Worm (Caenorhabditis elegans): ENCODE measurements around the gene T16G12.6.

Gene T16G12.6

DNA sequence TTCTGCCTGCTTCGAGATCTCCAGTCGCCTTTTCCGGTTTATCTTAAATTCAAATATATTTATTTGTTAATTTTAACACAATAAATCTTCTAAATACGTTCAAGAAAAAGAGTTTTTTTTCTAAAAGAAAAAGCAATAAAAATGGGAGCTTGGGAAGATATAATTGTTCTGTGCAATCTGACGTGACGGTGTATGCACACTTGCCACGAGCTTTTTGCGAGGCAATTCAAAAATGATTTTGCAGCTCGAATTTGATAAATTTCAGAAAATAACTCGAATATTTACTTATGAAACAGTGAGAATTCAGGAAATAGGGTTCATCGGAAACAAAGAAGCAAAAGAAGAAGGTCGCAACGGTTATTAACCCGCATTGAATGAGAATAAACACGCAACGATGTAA lies 23.7 kb downstream of the T16G12.6 start:
- TF ChIP-seq mls-2 (tag; optimal IDR thresholded peaks at IDR 0.05) (no peak), mep-1 (tag; optimal IDR thresholded peaks at IDR 0.05) (no peak), lin-32 (GFP tag; optimal IDR thresholded peaks at IDR 0.05) (peak; percentile 2)

DNA sequence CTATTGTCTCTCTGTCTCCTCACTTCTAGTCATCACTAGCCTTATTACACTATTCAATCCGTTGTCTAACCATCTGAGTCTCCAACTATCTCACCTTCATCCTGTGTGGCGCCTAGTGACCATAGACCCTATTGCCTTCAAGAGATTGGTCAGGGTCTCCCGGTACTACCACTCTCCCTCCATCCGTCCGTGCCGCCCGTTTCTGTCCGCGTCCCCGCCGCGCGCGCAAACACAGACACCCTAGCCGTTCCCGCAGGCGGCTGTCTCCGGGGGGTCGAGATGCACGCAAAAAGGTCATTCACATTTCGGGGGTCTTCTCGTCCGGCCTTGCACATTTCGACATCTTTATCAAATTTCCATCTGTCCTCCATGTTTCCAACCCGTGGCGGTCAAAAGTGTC lies 25.2 kb downstream of the T16G12.6 start:
- TF ChIP-seq mls-2 (tag; optimal IDR thresholded peaks at IDR 0.05): peak; percentile 58
- TF ChIP-seq ces-1 (GFP tag; optimal IDR thresholded peaks at IDR 0.05): no peak
- no peak for TF ChIP-seq unc-39 (tag; optimal IDR thresholded peaks at IDR 0.05)
- no peak for TF ChIP-seq nhr-12 (tag; optimal IDR thresholded peaks at IDR 0.05)
- no peak for TF ChIP-seq hlh-1 (tag; optimal IDR thresholded peaks at IDR 0.05)
- peak; percentile 28 for TF ChIP-seq drap-1 (GFP tag; optimal IDR thresholded peaks at IDR 0.05)
- TF ChIP-seq sem-2 (GFP tag; optimal IDR thresholded peaks at IDR 0.05): no peak
- TF ChIP-seq flh-1 (GFP tag; optimal IDR thresholded peaks at IDR 0.05): no peak
- TF ChIP-seq lin-13 (tag; optimal IDR thresholded peaks at IDR 0.05): no peak
- TF ChIP-seq mep-1 (tag; optimal IDR thresholded peaks at IDR 0.05): no peak
- no peak for TF ChIP-seq snpc-4 (tag; optimal IDR thresholded peaks at IDR 0.05)
- no peak for TF ChIP-seq elt-1 (tag; optimal IDR thresholded peaks at IDR 0.05; ENCODE audit: borderline replicate concordance, insufficient read depth)
- no peak for TF ChIP-seq zip-8 (tag; optimal IDR thresholded peaks at IDR 0.05)
- no peak for TF ChIP-seq mab-5 (tag; optimal IDR thresholded peaks at IDR 0.05)
- TF ChIP-seq bed-3 (GFP tag; optimal IDR thresholded peaks at IDR 0.05): peak; percentile 9
- no peak for TF ChIP-seq ceh-83 (GFP tag; optimal IDR thresholded peaks at IDR 0.05)
- peak; percentile 79 for TF ChIP-seq sptf-1 (tag; optimal IDR thresholded peaks at IDR 0.05)
- TF ChIP-seq nhr-28 (tag; optimal IDR thresholded peaks at IDR 0.05): no peak
- peak; percentile 69 for TF ChIP-seq cnd-1 (tag; optimal IDR thresholded peaks at IDR 0.05)
- no peak for TF ChIP-seq ztf-11 (tag; optimal IDR thresholded peaks at IDR 0.05)
- peak; percentile 21 for TF ChIP-seq lsy-2 (tag; optimal IDR thresholded peaks at IDR 0.05)
- TF ChIP-seq blmp-1 (tag; optimal IDR thresholded peaks at IDR 0.05): no peak
- TF ChIP-seq elt-3 (tag; optimal IDR thresholded peaks at IDR 0.05): no peak
- peak; percentile 9 for TF ChIP-seq nhr-2 (tag; optimal IDR thresholded peaks at IDR 0.05)
- TF ChIP-seq nhr-76 (tag; optimal IDR thresholded peaks at IDR 0.05): no peak
- TF ChIP-seq tbx-8 (GFP tag; optimal IDR thresholded peaks at IDR 0.05): no peak
- TF ChIP-seq unc-62 (GFP tag; optimal IDR thresholded peaks at IDR 0.05): peak; percentile 3
- no peak for TF ChIP-seq nhr-237 (tag; optimal IDR thresholded peaks at IDR 0.05)
- TF ChIP-seq unc-120 (tag; optimal IDR thresholded peaks at IDR 0.05; ENCODE audit: poor library complexity, severe bottlenecking): peak; percentile 56
- TF ChIP-seq ceh-39 (tag; optimal IDR thresholded peaks at IDR 0.05): no peak
- TF ChIP-seq ham-2 (GFP tag; optimal IDR thresholded peaks at IDR 0.05): peak; percentile 91
- peak; percentile 59 for TF ChIP-seq M03D4.4 (tag; optimal IDR thresholded peaks at IDR 0.05)
- no peak for TF ChIP-seq lin-32 (GFP tag; optimal IDR thresholded peaks at IDR 0.05)
- no peak for TF ChIP-seq ceh-43 (GFP tag; optimal IDR thresholded peaks at IDR 0.05)
- peak; percentile 58 for TF ChIP-seq pha-4 (tag; optimal IDR thresholded peaks at IDR 0.05)

DNA sequence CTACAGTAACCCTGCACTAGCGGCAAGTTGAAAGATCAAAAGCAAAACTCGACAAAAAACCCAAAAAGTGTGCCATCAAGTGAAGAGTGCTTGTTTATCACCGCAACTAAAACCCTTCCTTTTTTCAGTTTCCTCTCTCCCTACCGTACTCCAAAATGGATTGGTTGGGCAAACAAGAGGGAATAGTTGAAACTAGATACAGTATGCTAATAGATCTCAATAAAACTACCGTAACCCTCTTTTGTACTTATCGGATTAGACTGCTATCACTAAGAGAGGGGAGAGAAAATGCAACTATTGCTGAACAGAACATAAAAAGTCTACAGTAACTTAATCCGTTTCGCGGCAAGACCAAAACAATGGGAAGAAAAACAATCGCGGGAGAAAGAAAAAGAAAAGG lies 26.0 kb downstream of the T16G12.6 start:
- TF ChIP-seq elt-1 (tag; optimal IDR thresholded peaks at IDR 0.05; ENCODE audit: borderline replicate concordance, insufficient read depth) (no peak), unc-39 (tag; optimal IDR thresholded peaks at IDR 0.05) (no peak), flh-1 (GFP tag; optimal IDR thresholded peaks at IDR 0.05) (no peak), ztf-11 (tag; optimal IDR thresholded peaks at IDR 0.05) (no peak), zip-8 (tag; optimal IDR thresholded peaks at IDR 0.05) (no peak), mep-1 (tag; optimal IDR thresholded peaks at IDR 0.05) (no peak), nhr-28 (tag; optimal IDR thresholded peaks at IDR 0.05) (no peak)

DNA sequence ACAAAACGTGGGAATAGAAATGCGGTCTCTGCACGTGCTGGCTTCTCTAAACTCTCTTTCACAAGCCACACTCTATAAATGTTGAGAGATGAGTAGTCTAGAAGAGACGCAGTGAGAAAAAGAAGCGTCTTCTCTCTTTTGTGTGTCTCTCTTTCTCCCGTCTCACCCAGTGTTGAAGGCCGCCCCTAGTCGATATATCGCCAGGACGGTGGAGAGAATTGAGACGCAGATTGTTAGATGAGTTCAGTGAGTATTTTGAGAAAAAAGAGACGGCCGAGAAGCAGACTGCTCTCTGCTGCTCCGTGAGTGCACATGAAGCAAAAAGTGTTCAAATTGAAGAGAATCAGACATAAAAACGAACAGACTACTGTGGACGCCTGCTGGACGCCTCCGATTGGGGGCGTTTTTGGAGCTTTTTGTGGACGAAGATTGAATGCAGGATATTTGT lies 27.2 kb downstream of the T16G12.6 start:
- TF ChIP-seq ceh-83 (GFP tag; optimal IDR thresholded peaks at IDR 0.05): no peak
- TF ChIP-seq lin-13 (tag; optimal IDR thresholded peaks at IDR 0.05): no peak
- TF ChIP-seq nhr-2 (tag; optimal IDR thresholded peaks at IDR 0.05): peak; percentile 49
- TF ChIP-seq ceh-43 (GFP tag; optimal IDR thresholded peaks at IDR 0.05): no peak
- TF ChIP-seq unc-39 (tag; optimal IDR thresholded peaks at IDR 0.05): no peak
- TF ChIP-seq mep-1 (tag; optimal IDR thresholded peaks at IDR 0.05): peak; percentile 32
- TF ChIP-seq unc-62 (GFP tag; optimal IDR thresholded peaks at IDR 0.05): peak; percentile 88
- peak; percentile 82 for TF ChIP-seq nhr-237 (tag; optimal IDR thresholded peaks at IDR 0.05)
- TF ChIP-seq sptf-1 (tag; optimal IDR thresholded peaks at IDR 0.05): peak; percentile 39
- TF ChIP-seq ham-2 (GFP tag; optimal IDR thresholded peaks at IDR 0.05): peak; percentile 52
- TF ChIP-seq ces-1 (GFP tag; optimal IDR thresholded peaks at IDR 0.05): peak; percentile 92
- TF ChIP-seq elt-3 (tag; optimal IDR thresholded peaks at IDR 0.05): peak; percentile 41
- no peak for TF ChIP-seq nhr-28 (tag; optimal IDR thresholded peaks at IDR 0.05)
- peak; percentile 80 for TF ChIP-seq pha-4 (tag; optimal IDR thresholded peaks at IDR 0.05)
- TF ChIP-seq cnd-1 (tag; optimal IDR thresholded peaks at IDR 0.05): peak; percentile 36
- TF ChIP-seq lsy-2 (tag; optimal IDR thresholded peaks at IDR 0.05): peak; percentile 89
- TF ChIP-seq drap-1 (GFP tag; optimal IDR thresholded peaks at IDR 0.05): peak; percentile 72
- TF ChIP-seq ztf-11 (tag; optimal IDR thresholded peaks at IDR 0.05): peak; percentile 70
- TF ChIP-seq mls-2 (tag; optimal IDR thresholded peaks at IDR 0.05): peak; percentile 70
- TF ChIP-seq mab-5 (tag; optimal IDR thresholded peaks at IDR 0.05): peak; percentile 78
- peak; percentile 91 for TF ChIP-seq hlh-1 (tag; optimal IDR thresholded peaks at IDR 0.05)
- no peak for TF ChIP-seq bed-3 (GFP tag; optimal IDR thresholded peaks at IDR 0.05)
- peak; percentile 98 for TF ChIP-seq ceh-39 (tag; optimal IDR thresholded peaks at IDR 0.05)
- TF ChIP-seq unc-120 (tag; optimal IDR thresholded peaks at IDR 0.05; ENCODE audit: poor library complexity, severe bottlenecking): peak; percentile 72

All from whole organism, mixed stage, embryonic.